Worm (Caenorhabditis elegans): ENCODE results near the gene W04H10.1.

W04H10.1 gene

ce11 chrII:650321-651005 lies 41.6 kb downstream of the W04H10.1 start, which contains the start of the genes K07E8.7 and frpr-14 (continued):
- no peak for TF ChIP-seq ztf-4 (tag; optimal IDR thresholded peaks at IDR 0.05)
- no peak for TF ChIP-seq ama-1 (optimal IDR thresholded peaks at IDR 0.05)
- TF ChIP-seq mbf-1 (tag; optimal IDR thresholded peaks at IDR 0.05) = no peak
- TF ChIP-seq nhr-237 (tag; optimal IDR thresholded peaks at IDR 0.05) = no peak
- TF ChIP-seq alr-1 (tag; optimal IDR thresholded peaks at IDR 0.05) = no peak
- no peak for TF ChIP-seq ztf-11 (tag; optimal IDR thresholded peaks at IDR 0.05)
- TF ChIP-seq nhr-21 (tag; optimal IDR thresholded peaks at IDR 0.05) = no peak
- TF ChIP-seq nhr-77 (tag; optimal IDR thresholded peaks at IDR 0.05) = no peak
- TF ChIP-seq elt-1 (tag; optimal IDR thresholded peaks at IDR 0.05) = no peak
- TF ChIP-seq ceh-82 (tag; optimal IDR thresholded peaks at IDR 0.05) = no peak
- no peak for TF ChIP-seq nhr-12 (tag; optimal IDR thresholded peaks at IDR 0.05)
- no peak for TF ChIP-seq sma-3 (GFP tag; optimal IDR thresholded peaks at IDR 0.05)
- no peak for TF ChIP-seq lin-11 (tag; optimal IDR thresholded peaks at IDR 0.05)
- TF ChIP-seq unc-62 (GFP tag; optimal IDR thresholded peaks at IDR 0.05) = no peak

DNA sequence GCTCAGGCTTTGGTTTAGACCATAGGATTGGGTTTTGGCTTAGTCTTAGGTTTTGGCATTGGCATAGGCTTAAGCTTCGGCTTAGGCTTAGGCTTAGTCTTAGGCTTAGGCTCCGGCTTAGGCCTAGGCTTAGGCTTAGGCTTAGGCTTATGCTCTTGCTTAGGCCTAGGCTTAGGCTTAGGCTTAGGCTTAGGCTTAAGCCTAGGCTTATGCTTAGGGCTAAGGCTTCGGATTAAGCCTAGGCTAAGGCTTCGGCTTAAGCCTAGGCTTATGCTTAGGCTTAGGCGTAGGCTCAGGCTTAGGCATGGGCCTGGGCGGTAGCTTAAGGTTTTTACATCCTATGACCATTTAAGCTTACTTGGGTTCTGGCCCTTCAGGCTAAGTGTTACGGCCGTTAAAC lies 42.5 kb downstream of the W04H10.1 start:
- TF ChIP-seq mab-5 (tag; optimal IDR thresholded peaks at IDR 0.05) = no peak
- TF ChIP-seq ceh-16 (tag; optimal IDR thresholded peaks at IDR 0.05) = no peak
- no peak for TF ChIP-seq ztf-1 (GFP tag; conservative IDR thresholded peaks at IDR 0.05)
- no peak for TF ChIP-seq ceh-82 (tag; optimal IDR thresholded peaks at IDR 0.05)
- no peak for TF ChIP-seq sma-3 (GFP tag; optimal IDR thresholded peaks at IDR 0.05)

- TF ChIP-seq unc-62 (GFP tag; optimal IDR thresholded peaks at IDR 0.05) (no peak), mdl-1 (tag; optimal IDR thresholded peaks at IDR 0.05) (no peak), nhr-12 (tag; optimal IDR thresholded peaks at IDR 0.05) (no peak), nhr-21 (tag; optimal IDR thresholded peaks at IDR 0.05) (no peak), Y55F3AM.14 (GFP tag; optimal IDR thresholded peaks at IDR 0.05) (no peak), crh-2 (tag; optimal IDR thresholded peaks at IDR 0.05) (no peak), lin-13 (GFP tag; optimal IDR thresholded peaks at IDR 0.05) (no peak), fos-1 (tag; optimal IDR thresholded peaks at IDR 0.05) (no peak)
These were observed 49.5 kb downstream of the W04H10.1 start, which contains the start of gene sdz-24 for ce11 chrII:658369-658768. Gene sdz-24, plus strand, starts transcription at chrII:658669.
